Fruit fly (Drosophila melanogaster) whole organism, embryonic: ENCODE results near the gene Lasp.
A peak's percentile ranks its signal among the peaks of the same experiment; 100 is the strongest.

ENCODE experiments used
- BEAF-32 ChIP-seq: fragments of 200-800 bp; sonication (Bioruptor generic); optimal IDR thresholded peaks from 3 replicates; lab custom pipeline; 2017; ENCODE audit warnings: missing biosample characterization, missing genetic modification characterization, mild to moderate bottlenecking, moderate library complexity, missing genetic modification reagents
- CG10565 ChIP-seq: fragments of 200-800 bp; sonication (Bioruptor generic); optimal IDR thresholded peaks from 3 replicates; lab custom pipeline; 2016; ENCODE audit warnings: missing biosample characterization, mild to moderate bottlenecking, missing genetic modification characterization
- CG12299 ChIP-seq: fragments of 200-800 bp; sonication (Bioruptor generic); optimal IDR thresholded peaks from 2 replicates; lab custom pipeline; 2018; ENCODE audit warnings: missing biosample characterization, mild to moderate bottlenecking, missing genetic modification characterization
- CG17186 ChIP-seq: fragments of 200-800 bp; sonication (Bioruptor generic); optimal IDR thresholded peaks from 3 replicates; lab custom pipeline; 2017; ENCODE audit warnings: missing biosample characterization, missing genetic modification reagents, missing genetic modification characterization
- CG17612 ChIP-seq: fragments of 200-800 bp; sonication (Bioruptor generic); IDR thresholded peaks from 2 replicates; pipeline ENCODE4 v1.3.6; 2022; ENCODE audit warnings: missing biosample characterization, missing genetic modification characterization
- CG2116 ChIP-seq: fragments of 200-800 bp; sonication (Bioruptor generic); optimal IDR thresholded peaks from 3 replicates; lab custom pipeline; 2018; ENCODE audit warnings: missing biosample characterization, mild to moderate bottlenecking, missing genetic modification characterization
- CG2202 ChIP-seq: fragments of 200-800 bp; sonication (Bioruptor generic); optimal IDR thresholded peaks from 2 replicates; lab custom pipeline; 2018; ENCODE audit warnings: missing biosample characterization, mild to moderate bottlenecking, missing genetic modification characterization
- CG2678 ChIP-seq: fragments of 200-800 bp; sonication (Bioruptor generic); optimal IDR thresholded peaks from 3 replicates; lab custom pipeline; 2019; ENCODE audit warnings: missing biosample characterization, mild to moderate bottlenecking, missing genetic modification characterization, moderate library complexity
- CG3163 ChIP-seq: fragments of 200-800 bp; sonication (Bioruptor generic); optimal IDR thresholded peaks from 3 replicates; lab custom pipeline; 2016; ENCODE audit warnings: missing biosample characterization, missing genetic modification characterization
- CG4617 ChIP-seq: fragments of 200-800 bp; sonication (Bioruptor generic); optimal IDR thresholded peaks from 3 replicates; lab custom pipeline; 2016; ENCODE audit warnings: missing biosample characterization, missing genetic modification characterization, borderline replicate concordance
- CG6272 ChIP-seq: fragments of 200-800 bp; sonication (Bioruptor generic); IDR thresholded peaks from 2 replicates; pipeline ENCODE4 v1.3.6; 2022; ENCODE audit warnings: missing biosample characterization, missing genetic modification characterization
- CG6791 ChIP-seq: fragments of 200-800 bp; sonication (Bioruptor generic); IDR thresholded peaks from 3 replicates; pipeline ENCODE4 v1.3.6; 2022; ENCODE audit warnings: missing biosample characterization, missing genetic modification characterization; ENCODE audit not compliant: partially characterized antibody
- CG9437 ChIP-seq: fragments of 200-800 bp; sonication (Bioruptor generic); optimal IDR thresholded peaks from 2 replicates; lab custom pipeline; 2018; ENCODE audit warnings: missing biosample characterization, mild to moderate bottlenecking, missing genetic modification characterization
- CG9797 ChIP-seq: fragments of 200-800 bp; sonication (Bioruptor generic); optimal IDR thresholded peaks from 3 replicates; lab custom pipeline; 2018; ENCODE audit warnings: missing biosample characterization, mild to moderate bottlenecking, missing genetic modification characterization
- CHES-1-like ChIP-seq: fragments of 200-800 bp; sonication (Bioruptor generic); optimal IDR thresholded peaks from 2 replicates; lab custom pipeline; 2016; ENCODE audit warnings: missing biosample characterization, missing genetic modification characterization
- D19B ChIP-seq: fragments of 200-800 bp; sonication (Bioruptor generic); optimal IDR thresholded peaks from 2 replicates; lab custom pipeline; 2017; ENCODE audit warnings: missing biosample characterization, mild to moderate bottlenecking, missing genetic modification characterization
- Dip2 ChIP-seq: fragments of 200-800 bp; sonication (Bioruptor generic); IDR thresholded peaks from 2 replicates; pipeline ENCODE4 v1.3.6; 2022; ENCODE audit warnings: missing biosample characterization, missing genetic modification characterization
- Doc3 ChIP-seq: fragments of 200-800 bp; sonication (Bioruptor generic); IDR thresholded peaks from 3 replicates; pipeline ENCODE4 v1.3.6; 2022; ENCODE audit warnings: missing biosample characterization, missing genetic modification characterization; ENCODE audit not compliant: partially characterized antibody
- H2.0 ChIP-seq: fragments of 200-800 bp; sonication (Bioruptor generic); IDR thresholded peaks from 2 replicates; pipeline ENCODE4 v1.3.6; 2022; ENCODE audit warnings: missing biosample characterization, missing genetic modification characterization
- HLH4C ChIP-seq: fragments of 200-800 bp; sonication (Bioruptor generic); IDR thresholded peaks from 3 replicates; pipeline ENCODE4 v1.3.6; 2022; ENCODE audit warnings: missing biosample characterization, missing genetic modification characterization; ENCODE audit not compliant: partially characterized antibody
- Hsf ChIP-seq: fragments of 200-800 bp; sonication (Bioruptor generic); optimal IDR thresholded peaks from 3 replicates; lab custom pipeline; 2016; ENCODE audit warnings: missing biosample characterization, missing genetic modification characterization
- Sin3A ChIP-seq: fragments of >200 bp; optimal IDR thresholded peaks from 2 replicates; lab custom pipeline; 2018
- Vsx1 ChIP-seq: fragments of 200-800 bp; sonication (Bioruptor generic); optimal IDR thresholded peaks from 2 replicates; lab custom pipeline; 2017; ENCODE audit warnings: missing biosample characterization, mild to moderate bottlenecking, missing genetic modification characterization, missing genetic modification reagents
- Xbp1 ChIP-seq: fragments of 200-800 bp; sonication (Bioruptor generic); optimal IDR thresholded peaks from 3 replicates; lab custom pipeline; 2016; ENCODE audit warnings: missing biosample characterization, mild to moderate bottlenecking, missing genetic modification characterization
- YL-1 ChIP-seq: fragments of 200-800 bp; sonication (Bioruptor generic); optimal IDR thresholded peaks from 3 replicates; lab custom pipeline; 2017; ENCODE audit warnings: missing biosample characterization, mild to moderate bottlenecking, missing genetic modification characterization
- btn ChIP-seq: fragments of 200-800 bp; sonication (Bioruptor generic); optimal IDR thresholded peaks from 2 replicates; lab custom pipeline; 2016; ENCODE audit warnings: missing biosample characterization, missing genetic modification characterization
- cwo ChIP-seq: fragments of 200-800 bp; sonication (Bioruptor generic); optimal IDR thresholded peaks from 3 replicates; lab custom pipeline; 2017; ENCODE audit warnings: missing biosample characterization, missing genetic modification characterization, mild to moderate bottlenecking, moderate library complexity, missing genetic modification reagents
- dm ChIP-seq: fragments of 200-800 bp; sonication (Bioruptor generic); optimal IDR thresholded peaks from 3 replicates; lab custom pipeline; 2016; ENCODE audit warnings: missing biosample characterization, missing genetic modification characterization
- gro ChIP-seq: fragments of 200-800 bp; sonication (Bioruptor generic); optimal IDR thresholded peaks from 2 replicates; lab custom pipeline; 2016; ENCODE audit warnings: missing biosample characterization, missing genetic modification characterization
- mld ChIP-seq: fragments of 200-800 bp; sonication (Bioruptor generic); IDR thresholded peaks from 3 replicates; pipeline ENCODE4 v1.3.6; 2022; ENCODE audit warnings: missing biosample characterization, missing genetic modification characterization; ENCODE audit not compliant: partially characterized antibody
- pfk ChIP-seq: fragments of 200-800 bp; sonication (Bioruptor generic); optimal IDR thresholded peaks from 2 replicates; lab custom pipeline; 2018; ENCODE audit warnings: missing biosample characterization, mild to moderate bottlenecking, missing genetic modification characterization, moderate library complexity
- psq ChIP-seq: fragments of 200-800 bp; sonication (Bioruptor generic); optimal IDR thresholded peaks from 2 replicates; lab custom pipeline; 2017; ENCODE audit warnings: missing biosample characterization, missing genetic modification characterization
- sob ChIP-seq: fragments of 200-800 bp; sonication (Bioruptor generic); IDR thresholded peaks from 2 replicates; pipeline ENCODE4 v1.3.6; 2022; ENCODE audit warnings: missing biosample characterization, missing genetic modification characterization
- stwl ChIP-seq: fragments of 200-800 bp; sonication (Bioruptor generic); optimal IDR thresholded peaks from 3 replicates; lab custom pipeline; 2018; ENCODE audit warnings: missing biosample characterization, mild to moderate bottlenecking, missing genetic modification characterization, moderate library complexity
- tgo ChIP-seq: fragments of 200-800 bp; sonication (Bioruptor generic); IDR thresholded peaks from 3 replicates; pipeline ENCODE4 v1.3.6; 2022; ENCODE audit warnings: missing biosample characterization, missing genetic modification characterization
- zen ChIP-seq: fragments of 200-800 bp; sonication (Bioruptor generic); optimal IDR thresholded peaks from 3 replicates; lab custom pipeline; 2018; ENCODE audit warnings: missing biosample characterization, mild to moderate bottlenecking, missing genetic modification characterization, moderate library complexity
- zf30C ChIP-seq: fragments of 200-800 bp; sonication (Bioruptor generic); optimal IDR thresholded peaks from 3 replicates; lab custom pipeline; 2018; ENCODE audit warnings: missing biosample characterization, mild to moderate bottlenecking, missing genetic modification characterization

Lasp gene

DNA sequence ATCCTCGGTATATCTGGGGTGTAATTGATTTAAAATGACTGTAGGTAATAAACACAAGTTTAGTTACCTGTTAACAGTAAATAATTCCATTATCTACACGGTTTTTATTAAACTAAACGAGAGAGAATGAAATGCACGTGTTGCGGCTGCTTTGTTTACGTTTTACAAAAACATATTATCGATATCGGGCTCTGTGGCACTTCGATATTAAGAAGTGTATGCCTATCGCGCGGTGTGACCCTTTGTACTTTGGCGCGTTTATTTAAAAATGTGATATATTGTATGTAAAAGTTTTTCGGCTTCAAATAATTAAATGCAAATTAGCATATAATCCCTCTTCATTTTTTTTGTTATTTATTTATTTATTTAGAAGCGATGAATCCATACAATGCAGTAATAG, 19.2 kb upstream of the Lasp start, which contains the start of gene Dbp73D (continued):
- TF ChIP-seq CG12299 (tag; lab: Kevin White, UChicago), result no peak
- peak; percentile 52 for TF ChIP-seq CG9437 (GFP tag; lab: Kevin White, UChicago)
- peak; percentile 20 for TF ChIP-seq gro (GFP tag; lab: Kevin White, UChicago)
- TF ChIP-seq Dip2 (GFP tag; lab: Robert Waterston, UW), result no peak
- peak; percentile 86 for TF ChIP-seq CG2116 (GFP tag; lab: Kevin White, UChicago)
- TF ChIP-seq Vsx1, result no peak
- TF ChIP-seq CHES-1-like, result peak; percentile 35
- TF ChIP-seq psq, result no peak
- TF ChIP-seq cwo (GFP tag; lab: Kevin White, UChicago), result no peak
- TF ChIP-seq CG10565, result no peak
- TF ChIP-seq Xbp1 (GFP tag; lab: Kevin White, UChicago), result no peak
- TF ChIP-seq CG17186 (GFP tag; lab: Kevin White, UChicago), result peak; percentile 32
- no peak for TF ChIP-seq CG4617
- peak; percentile 55; the same call in 2 of the 3 replicates for TF ChIP-seq Doc3 (GFP tag; lab: Robert Waterston, UW)
- TF ChIP-seq CG2678 (tag; lab: Kevin White, UChicago), result no peak
- TF ChIP-seq BEAF-32 (GFP tag; lab: Kevin White, UChicago), result peak; percentile 43
- TF ChIP-seq CG3163 (GFP tag; lab: Kevin White, UChicago), result no peak
- no peak for TF ChIP-seq pfk (GFP tag; lab: Kevin White, UChicago)
- TF ChIP-seq sob (GFP tag; lab: Robert Waterston, UW), result no peak
- peak; percentile 62 for TF ChIP-seq stwl (tag; lab: Kevin White, UChicago)
- peak; percentile 72 for TF ChIP-seq CG9797
- TF ChIP-seq zf30C (GFP tag; lab: Kevin White, UChicago), result no peak
- no peak for TF ChIP-seq Hsf (GFP tag; lab: Kevin White, UChicago)
- peak; percentile 94 for TF ChIP-seq dm (GFP tag; lab: Kevin White, UChicago)
- TF ChIP-seq CG6272, result no peak
- peak; percentile 48; the same call in 1 of the 3 replicates for TF ChIP-seq CG6791 (GFP tag; lab: Robert Waterston, UW)
- TF ChIP-seq mld (GFP tag; lab: Robert Waterston, UW), result no peak
- TF ChIP-seq CG2202 (tag; lab: Kevin White, UChicago), result no peak
- no peak for TF ChIP-seq H2.0 (GFP tag; lab: Robert Waterston, UW)
- no peak for TF ChIP-seq tgo (GFP tag; lab: Robert Waterston, UW)
- TF ChIP-seq HLH4C (GFP tag; lab: Robert Waterston, UW), result peak; percentile 76
- TF ChIP-seq btn (GFP tag; lab: Kevin White, UChicago), result no peak
- TF ChIP-seq YL-1, result peak; percentile 50
- TF ChIP-seq zen (tag; lab: Kevin White, UChicago), result peak; percentile 19
- no peak for TF ChIP-seq Sin3A (lab: Kevin White, UChicago)

DNA sequence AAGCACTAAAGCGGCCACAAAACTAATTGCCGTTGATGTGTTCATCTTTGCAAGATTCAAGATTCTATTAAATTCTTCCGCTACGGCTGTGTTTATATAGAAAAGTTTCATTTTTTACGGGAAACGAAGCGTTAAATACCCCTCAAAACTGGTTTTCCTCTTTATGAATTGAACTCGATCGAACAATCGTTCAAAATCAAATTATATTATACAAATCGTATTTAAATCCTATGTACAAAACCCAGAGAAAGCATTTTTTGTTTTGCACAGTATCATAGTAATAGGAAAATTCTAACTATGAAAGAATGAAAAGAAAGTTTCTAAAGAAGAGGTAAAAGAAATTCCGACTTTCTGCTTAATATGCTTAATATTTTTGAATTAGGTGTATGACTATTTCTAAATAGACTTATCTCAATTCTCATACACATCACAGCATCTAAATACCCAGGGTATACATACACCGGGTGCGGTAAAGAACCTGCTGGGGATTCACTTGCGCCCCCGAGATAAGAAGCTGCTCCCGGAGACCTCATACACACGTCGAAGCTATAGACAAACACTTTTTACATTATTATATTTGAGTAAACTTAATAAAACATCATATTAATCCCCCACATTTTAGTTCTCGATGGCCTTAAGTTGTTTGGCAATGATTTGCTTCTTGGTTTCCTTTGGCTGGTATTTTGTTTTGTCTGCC, 16.6 kb upstream of the Lasp start, which contains the start of gene PGRP-SB1:
Gene PGRP-SB1 (minus strand): TSS at position 51 of the 697 bp plus-strand sequence.
- TF ChIP-seq CG17612, result no peak
- peak; percentile 76 for TF ChIP-seq D19B
